Worm (Caenorhabditis elegans) whole organism, young adult: ENCODE measurements around the gene gst-28.

Experiments
- F39B2.1 ChIP-seq: fragments of 200-800 bp; sonication (Bioruptor generic); IDR thresholded peaks from 2 replicates; pipeline ENCODE4 v1.3.6; 2022; ENCODE audit warnings: missing genetic modification reagents, missing genetic modification characterization, missing compliant biosample characterization
- akir-1 ChIP-seq: fragments of 200-800 bp; sonication (Bioruptor generic); optimal IDR thresholded peaks from 2 replicates; lab custom pipeline; 2018; ENCODE audit warnings: mild to moderate bottlenecking, missing genetic modification characterization, moderate library complexity, missing compliant biosample characterization
- ama-1 ChIP-seq, 3 experiments: fragments of 150-350 bp in 1 of 3; sonication (generic microtip) in 2 of 3; optimal IDR thresholded peaks; 2 replicates each; lab custom pipeline; 2014 to 2018; ENCODE audit warnings: missing biosample characterization in 2 of 3, missing genetic modification characterization in 2 of 3, missing genetic modification reagents in 2 of 3
- ceh-58 ChIP-seq: fragments of 200-800 bp; sonication (Bioruptor generic); IDR thresholded peaks from 2 replicates; pipeline ENCODE4 v1.3.6; 2022; ENCODE audit warnings: missing genetic modification characterization, missing compliant biosample characterization
- lin-54 ChIP-seq: fragments of 200-800 bp; sonication (Bioruptor generic); optimal IDR thresholded peaks from 2 replicates; lab custom pipeline; 2018; ENCODE audit warnings: mild to moderate bottlenecking, missing genetic modification characterization, missing compliant biosample characterization
- mel-28 ChIP-seq: sonication (generic microtip); optimal IDR thresholded peaks from 2 replicates; lab custom pipeline; 2016; ENCODE audit warnings: borderline replicate concordance, mild to moderate bottlenecking, missing genetic modification characterization, missing compliant biosample characterization
- pha-4 ChIP-seq: fragments of 150-350 bp; sonication (generic microtip); optimal IDR thresholded peaks from 2 replicates; lab custom pipeline; 2014; ENCODE audit warnings: missing biosample characterization, missing genetic modification reagents, missing genetic modification characterization
- tlf-1 ChIP-seq: fragments of 200-800 bp; sonication (Bioruptor generic); optimal IDR thresholded peaks from 2 replicates; lab custom pipeline; 2018; ENCODE audit warnings: mild to moderate bottlenecking, missing genetic modification characterization, missing compliant biosample characterization
- unc-130 ChIP-seq: sonication (generic microtip); optimal IDR thresholded peaks from 2 replicates; lab custom pipeline; 2016; ENCODE audit warnings: missing genetic modification reagents, missing genetic modification characterization, missing compliant biosample characterization
- unc-62 ChIP-seq: fragments of 150-350 bp; optimal IDR thresholded peaks from 2 replicates; lab custom pipeline; 2014; ENCODE audit warnings: missing biosample characterization, missing genetic modification reagents, missing genetic modification characterization

ce11 chrII:15197500-15197899 is 30.1 kb upstream of the gst-28 start:
- no peak for TF ChIP-seq unc-130
- TF ChIP-seq unc-62 (GFP tag; lab: Kevin White, UChicago), result no peak
- no peak for TF ChIP-seq ama-1 (optimal IDR thresholded peaks at IDR 0.05; lab: Kevin White, UChicago)
- TF ChIP-seq ama-1 (GFP tag; optimal IDR thresholded peaks at IDR 0.05; lab: Kevin White, UChicago), result no peak
- TF ChIP-seq mel-28, result no peak
- TF ChIP-seq lin-54 (GFP tag; lab: Kevin White, UChicago), result no peak
- TF ChIP-seq ceh-58 (GFP tag; lab: Robert Waterston, UW), result no peak
- no peak for TF ChIP-seq tlf-1
- TF ChIP-seq pha-4 (tag; lab: Kevin White, UChicago), result no peak
- TF ChIP-seq F39B2.1 (GFP tag; lab: Robert Waterston, UW), result no peak
- no peak for TF ChIP-seq akir-1
